Fruit fly (Drosophila melanogaster): ENCODE results near the gene CG14913.

dm6 chr2L:11027825-11028496 is 11.2 kb downstream of the CG14913 start:
- TF ChIP-seq eg (GFP tag; IDR thresholded peaks at IDR 0.05) (no peak), Hr39 (GFP tag; optimal IDR thresholded peaks at IDR 0.05) (no peak), CG7368 (GFP tag; optimal IDR thresholded peaks at IDR 0.05) (no peak), Hr38 (GFP tag; optimal IDR thresholded peaks at IDR 0.05) (no peak), CG16779 (tag; optimal IDR thresholded peaks at IDR 0.05) (no peak), Sox14 (GFP tag; optimal IDR thresholded peaks at IDR 0.05) (no peak), CG34406 (GFP tag; optimal IDR thresholded peaks at IDR 0.05) (no peak)

Data from whole organism, prepupa.